Fruit fly (Drosophila melanogaster): ENCODE measurements around the gene CG32081.

The CG32081 gene

dm6 chr3L:11031784-11032183, 4.4 kb downstream of the CG32081 start (continued):
- TF ChIP-seq sqz (GFP tag; optimal IDR thresholded peaks at IDR 0.05) (no peak), ttk (GFP tag; IDR thresholded peaks at IDR 0.05) (no peak), phol (tag; optimal IDR thresholded peaks at IDR 0.05) (peak; percentile 34), CG10321 (GFP tag; IDR thresholded peaks at IDR 0.05) (no peak), sim (GFP tag; IDR thresholded peaks at IDR 0.05) (no peak), CG14050 (GFP tag; IDR thresholded peaks at IDR 0.05) (no peak), Poxn (GFP tag; IDR thresholded peaks at IDR 0.05) (no peak), dan (GFP tag; IDR thresholded peaks at IDR 0.05) (no peak), CG32772 (GFP tag; IDR thresholded peaks at IDR 0.05) (no peak), Xrp1 (GFP tag; IDR thresholded peaks at IDR 0.05) (peak; percentile 47; the same call in 1 of the 2 replicates), pros (GFP tag; optimal IDR thresholded peaks at IDR 0.05) (no peak), CrebB (tag; optimal IDR thresholded peaks at IDR 0.05) (no peak), CG14710 (tag; optimal IDR thresholded peaks at IDR 0.05) (peak; percentile 24), CG10431 (GFP tag; optimal IDR thresholded peaks at IDR 0.05) (no peak), Ada2b (GFP tag; IDR thresholded peaks at IDR 0.05) (no peak), CG12659 (GFP tag; optimal IDR thresholded peaks at IDR 0.05) (no peak), chinmo (GFP tag; IDR thresholded peaks at IDR 0.05; ENCODE audit: partially characterized antibody) (no peak), zf30C (GFP tag; optimal IDR thresholded peaks at IDR 0.05) (peak; percentile 46), CG17829 (tag; optimal IDR thresholded peaks at IDR 0.05) (peak; percentile 33), lola (GFP tag; optimal IDR thresholded peaks at IDR 0.05) (peak in 1 of 3 experiments; percentile 44), fd64A (GFP tag; optimal IDR thresholded peaks at IDR 0.05) (no peak), aop (GFP tag; IDR thresholded peaks at IDR 0.05) (no peak), Drgx (GFP tag; IDR thresholded peaks at IDR 0.05) (peak; percentile 61), lov (optimal IDR thresholded peaks at IDR 0.05) (no peak), lov (GFP tag; IDR thresholded peaks at IDR 0.05) (no peak), Ets65A (GFP tag) (no peak), Dref (GFP tag; IDR thresholded peaks at IDR 0.05) (no peak), tup (GFP tag; optimal IDR thresholded peaks at IDR 0.05) (no peak), gem (tag; optimal IDR thresholded peaks at IDR 0.05) (peak; percentile 41), slp2 (GFP tag; optimal IDR thresholded peaks at IDR 0.05) (no peak), dati (GFP tag; IDR thresholded peaks at IDR 0.05) (no peak), da (GFP tag; optimal IDR thresholded peaks at IDR 0.05) (no peak), CG7839 (tag; optimal IDR thresholded peaks at IDR 0.05) (no peak), btn (GFP tag; optimal IDR thresholded peaks at IDR 0.05) (no peak), TFAM (GFP tag; optimal IDR thresholded peaks at IDR 0.05) (no peak), Sox102F (GFP tag; optimal IDR thresholded peaks at IDR 0.05) (peak; percentile 3), rib (GFP tag; IDR thresholded peaks at IDR 0.05) (no peak), B-H1 (GFP tag; IDR thresholded peaks at IDR 0.05) (no peak), CG1024 (GFP tag; IDR thresholded peaks at IDR 0.05) (no peak), ewg (GFP tag; optimal IDR thresholded peaks at IDR 0.05) (no peak), ato (GFP tag; IDR thresholded peaks at IDR 0.05; ENCODE audit: partially characterized antibody) (no peak), CG1647 (GFP tag; optimal IDR thresholded peaks at IDR 0.05) (no peak), CG7271 (tag; optimal IDR thresholded peaks at IDR 0.05) (no peak), Rx (GFP tag; IDR thresholded peaks at IDR 0.05) (no peak), Hsf (GFP tag; optimal IDR thresholded peaks at IDR 0.05) (no peak), hkb (optimal IDR thresholded peaks at IDR 0.05) (no peak), hkb (GFP tag; IDR thresholded peaks at IDR 0.05) (no peak), Xbp1 (GFP tag; optimal IDR thresholded peaks at IDR 0.05) (peak; percentile 10), CG11695 (GFP tag; IDR thresholded peaks at IDR 0.05) (no peak), row (GFP tag; IDR thresholded peaks at IDR 0.05) (no peak), bbx (GFP tag; IDR thresholded peaks at IDR 0.05; ENCODE audit: partially characterized antibody) (no peak), nom (GFP tag; optimal IDR thresholded peaks at IDR 0.05) (no peak), CG1792 (GFP tag; optimal IDR thresholded peaks at IDR 0.05) (no peak)

All from whole organism, embryonic.